Worm (Caenorhabditis elegans) whole organism, mixed stage, embryonic: ENCODE results near the gene F58F9.6.

Source experiments
- M03D4.4 ChIP-seq: sonication (generic microtip); optimal IDR thresholded peaks from 2 replicates; lab custom pipeline; 2017; ENCODE audit warnings: mild to moderate bottlenecking, missing genetic modification characterization, missing compliant biosample characterization
- bed-3 ChIP-seq: fragments of 200-800 bp; sonication (Bioruptor generic); optimal IDR thresholded peaks from 3 replicates; lab custom pipeline; 2018; ENCODE audit warnings: mild to moderate bottlenecking, missing genetic modification characterization, moderate library complexity, missing compliant biosample characterization
- blmp-1 ChIP-seq: fragments of 150-350 bp; optimal IDR thresholded peaks from 2 replicates; lab custom pipeline; 2014; ENCODE audit warnings: missing biosample characterization, missing genetic modification characterization
- ceh-39 ChIP-seq: fragments of 150-350 bp; optimal IDR thresholded peaks from 2 replicates; lab custom pipeline; 2014; ENCODE audit warnings: missing biosample characterization, missing genetic modification characterization
- ceh-43 ChIP-seq: fragments of 200-800 bp; sonication (Bioruptor generic); optimal IDR thresholded peaks from 2 replicates; lab custom pipeline; 2018; ENCODE audit warnings: mild to moderate bottlenecking, missing genetic modification characterization, moderate library complexity, missing compliant biosample characterization
- ceh-83 ChIP-seq: fragments of 200-800 bp; sonication (Bioruptor generic); optimal IDR thresholded peaks from 2 replicates; lab custom pipeline; 2018; ENCODE audit warnings: mild to moderate bottlenecking, missing genetic modification characterization, missing compliant biosample characterization
- ces-1 ChIP-seq: fragments of 150-350 bp; optimal IDR thresholded peaks from 2 replicates; lab custom pipeline; 2014; ENCODE audit warnings: missing biosample characterization, missing genetic modification reagents, missing genetic modification characterization
- cnd-1 ChIP-seq: fragments of 200-800 bp; sonication (Bioruptor generic); optimal IDR thresholded peaks from 2 replicates; lab custom pipeline; 2018; ENCODE audit warnings: mild to moderate bottlenecking, missing genetic modification characterization, missing compliant biosample characterization
- drap-1 ChIP-seq: fragments of 200-800 bp; sonication (Bioruptor generic); optimal IDR thresholded peaks from 3 replicates; lab custom pipeline; 2018; ENCODE audit warnings: mild to moderate bottlenecking, missing genetic modification characterization, missing compliant biosample characterization
- elt-3 ChIP-seq: fragments of 150-350 bp; optimal IDR thresholded peaks from 2 replicates; lab custom pipeline; 2014; ENCODE audit warnings: missing biosample characterization, missing genetic modification characterization
- flh-1 ChIP-seq: fragments of 200-800 bp; sonication (Bioruptor generic); optimal IDR thresholded peaks from 2 replicates; lab custom pipeline; 2018; ENCODE audit warnings: mild to moderate bottlenecking, missing genetic modification characterization, moderate library complexity, missing compliant biosample characterization
- ham-2 ChIP-seq: fragments of 200-800 bp; sonication (Bioruptor generic); optimal IDR thresholded peaks from 2 replicates; lab custom pipeline; 2018; ENCODE audit warnings: mild to moderate bottlenecking, missing genetic modification characterization, missing compliant biosample characterization
- hlh-1 ChIP-seq: fragments of 150-350 bp; optimal IDR thresholded peaks from 2 replicates; lab custom pipeline; 2014; ENCODE audit warnings: missing biosample characterization, missing genetic modification reagents, missing genetic modification characterization
- lin-13 ChIP-seq: fragments of 150-350 bp; optimal IDR thresholded peaks from 2 replicates; lab custom pipeline; 2014; ENCODE audit warnings: missing biosample characterization, missing genetic modification characterization
- lin-32 ChIP-seq: fragments of 200-800 bp; sonication (Bioruptor generic); optimal IDR thresholded peaks from 2 replicates; lab custom pipeline; 2018; ENCODE audit warnings: mild to moderate bottlenecking, missing genetic modification characterization, missing compliant biosample characterization
- lsy-2 ChIP-seq: fragments of 150-350 bp; optimal IDR thresholded peaks from 2 replicates; lab custom pipeline; 2014; ENCODE audit warnings: missing biosample characterization, missing genetic modification characterization
- mab-5 ChIP-seq: fragments of 150-350 bp; optimal IDR thresholded peaks from 2 replicates; lab custom pipeline; 2014; ENCODE audit warnings: missing biosample characterization, missing genetic modification characterization
- mep-1 ChIP-seq: fragments of 150-350 bp; optimal IDR thresholded peaks from 2 replicates; lab custom pipeline; 2017; ENCODE audit warnings: missing biosample characterization, missing genetic modification reagents, missing genetic modification characterization, inconsistent platforms
- mls-2 ChIP-seq: sonication (generic microtip); optimal IDR thresholded peaks from 2 replicates; lab custom pipeline; 2016; ENCODE audit warnings: mild to moderate bottlenecking, missing genetic modification characterization, moderate library complexity, missing compliant biosample characterization
- nhr-12 ChIP-seq: fragments of 150-350 bp; optimal IDR thresholded peaks from 2 replicates; lab custom pipeline; 2014; ENCODE audit warnings: missing biosample characterization, missing genetic modification characterization
- nhr-237 ChIP-seq: fragments of 150-350 bp; optimal IDR thresholded peaks from 2 replicates; lab custom pipeline; 2014; ENCODE audit warnings: missing biosample characterization, missing genetic modification characterization
- nhr-28 ChIP-seq: fragments of 150-350 bp; optimal IDR thresholded peaks from 2 replicates; lab custom pipeline; 2014; ENCODE audit warnings: missing biosample characterization, missing genetic modification characterization
- nhr-76 ChIP-seq: sonication (generic microtip); optimal IDR thresholded peaks from 2 replicates; lab custom pipeline; 2017; ENCODE audit warnings: missing biosample characterization, missing genetic modification characterization
- pha-4 ChIP-seq: fragments of 150-350 bp; optimal IDR thresholded peaks from 2 replicates; lab custom pipeline; 2018; ENCODE audit warnings: missing biosample characterization, missing genetic modification reagents, missing genetic modification characterization
- sem-2 ChIP-seq: fragments of 200-800 bp; sonication (Bioruptor generic); optimal IDR thresholded peaks from 2 replicates; lab custom pipeline; 2018; ENCODE audit warnings: mild to moderate bottlenecking, missing genetic modification characterization, missing compliant biosample characterization
- snpc-4 ChIP-seq: fragments of 150-350 bp; optimal IDR thresholded peaks from 2 replicates; lab custom pipeline; 2014; ENCODE audit warnings: missing biosample characterization, missing genetic modification characterization
- tbx-8 ChIP-seq: fragments of 200-800 bp; sonication (Bioruptor generic); optimal IDR thresholded peaks from 2 replicates; lab custom pipeline; 2018; ENCODE audit warnings: mild to moderate bottlenecking, missing genetic modification characterization, moderate library complexity, missing compliant biosample characterization
- unc-120 ChIP-seq: sonication (generic microtip); optimal IDR thresholded peaks from 2 replicates; lab custom pipeline; 2017; ENCODE audit warnings: missing genetic modification characterization, missing compliant biosample characterization; ENCODE audit not compliant: poor library complexity, severe bottlenecking
- unc-39 ChIP-seq: fragments of 150-350 bp; optimal IDR thresholded peaks from 2 replicates; lab custom pipeline; 2014; ENCODE audit warnings: missing biosample characterization, missing genetic modification characterization
- unc-62 ChIP-seq: fragments of 150-350 bp; optimal IDR thresholded peaks from 2 replicates; lab custom pipeline; 2014; ENCODE audit warnings: missing biosample characterization, missing genetic modification reagents, missing genetic modification characterization
- ztf-11 ChIP-seq: fragments of 150-350 bp; optimal IDR thresholded peaks from 2 replicates; lab custom pipeline; 2014; ENCODE audit warnings: missing biosample characterization, missing genetic modification characterization

Gene F58F9.6

DNA sequence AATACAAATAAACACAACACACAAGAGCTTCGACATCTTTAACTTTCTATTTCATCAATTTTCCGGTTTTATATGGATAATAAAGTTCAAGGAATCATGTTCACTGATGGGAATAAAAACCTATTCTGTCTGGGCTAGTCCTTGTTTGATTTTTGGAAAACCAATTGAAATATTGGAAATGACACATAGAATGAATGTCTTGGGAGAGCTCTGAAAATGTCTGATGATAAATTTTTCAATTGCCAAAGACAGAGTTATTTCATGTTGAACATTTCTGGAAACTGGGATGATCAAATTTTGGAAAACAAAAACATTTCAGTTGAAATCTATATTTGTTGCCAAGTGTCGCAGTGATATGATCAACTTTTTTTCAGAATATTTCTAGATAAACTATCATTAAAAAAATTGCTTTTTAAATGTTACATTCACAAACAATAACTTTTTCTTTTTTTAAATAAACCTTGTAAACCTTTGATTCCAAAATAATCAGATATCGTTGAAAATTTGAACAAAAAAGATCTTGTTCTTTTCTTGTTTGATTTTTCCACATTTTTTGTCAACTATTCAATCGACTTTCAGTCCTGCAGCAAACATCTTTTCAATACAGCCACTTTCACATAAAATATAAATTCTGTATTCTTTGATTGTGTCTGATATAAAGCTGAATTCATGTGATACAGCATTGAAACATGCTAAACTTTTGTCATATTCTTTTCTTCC lies at the start of gene F58F9.6, which contains the start of gene F58F9.8:
F58F9.6 (minus strand) TSS at position 101 of the 720 bp plus-strand sequence.
F58F9.8 (plus strand) TSS at position 670 of the 720 bp plus-strand sequence.
- no peak for TF ChIP-seq nhr-28 (tag; lab: Kevin White, UChicago)
- TF ChIP-seq, all 35 proteins: peak for 0

DNA sequence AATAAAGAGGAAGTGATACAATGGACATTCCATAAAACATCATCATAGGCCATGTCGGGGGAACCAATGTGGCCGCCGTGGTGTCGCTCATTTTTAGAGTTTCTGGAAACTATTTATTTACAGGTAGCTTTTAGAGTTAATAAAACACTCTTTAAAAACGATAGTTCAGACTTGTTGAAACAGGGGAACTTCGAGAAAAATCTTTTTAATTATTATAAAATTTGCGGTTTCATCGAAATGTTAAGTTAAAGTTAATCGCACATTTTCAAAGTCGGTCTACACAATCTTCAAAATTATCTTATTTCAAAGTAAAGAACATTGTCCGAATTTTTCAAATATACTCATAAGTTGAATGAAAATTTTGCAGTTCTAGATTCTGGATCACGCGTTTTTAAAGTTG lies 46.9 kb upstream of the F58F9.6 start, which contains the start of gene ops-1:
ops-1 (minus strand) TSS at position 101 of the 400 bp plus-strand sequence.
- TF ChIP-seq ceh-39 = no peak
- TF ChIP-seq ceh-83 = no peak

DNA sequence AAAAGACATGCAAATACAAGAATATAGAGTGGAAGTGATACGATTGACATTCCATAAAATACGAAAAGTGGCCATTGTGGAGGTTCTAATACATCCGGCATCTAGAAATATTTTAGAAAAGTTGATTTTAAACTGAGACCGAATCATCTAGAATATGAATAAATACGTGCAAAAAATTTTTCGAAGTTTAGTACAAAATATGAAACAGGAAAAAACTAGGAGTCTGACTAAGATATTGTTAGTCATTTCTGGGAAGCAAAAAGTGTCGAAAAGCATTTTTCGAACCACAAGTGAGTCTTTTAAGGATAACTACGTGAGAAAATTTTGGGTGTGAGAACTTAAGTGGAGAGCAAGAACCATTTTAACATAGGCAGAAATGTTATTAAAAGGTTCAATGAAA lies 44.7 kb upstream of the F58F9.6 start, which contains the start of gene srv-32:
srv-32 (minus strand) TSS at position 101 of the 400 bp plus-strand sequence.
- TF ChIP-seq nhr-12 (tag; lab: Kevin White, UChicago) (no peak), ztf-11 (tag; lab: Kevin White, UChicago) (no peak), mep-1 (tag; lab: Kevin White, UChicago) (no peak), tbx-8 (GFP tag; lab: Kevin White, UChicago) (no peak), ham-2 (no peak), hlh-1 (tag; lab: Kevin White, UChicago) (no peak), pha-4 (no peak), nhr-76 (tag; lab: Kevin White, UChicago) (no peak), unc-39 (tag; lab: Kevin White, UChicago) (no peak), mab-5 (tag; lab: Kevin White, UChicago) (no peak), elt-3 (tag; lab: Kevin White, UChicago) (no peak), sem-2 (GFP tag; lab: Kevin White, UChicago) (no peak)
- TF ChIP-seq, all 35 proteins: peak for 0

DNA sequence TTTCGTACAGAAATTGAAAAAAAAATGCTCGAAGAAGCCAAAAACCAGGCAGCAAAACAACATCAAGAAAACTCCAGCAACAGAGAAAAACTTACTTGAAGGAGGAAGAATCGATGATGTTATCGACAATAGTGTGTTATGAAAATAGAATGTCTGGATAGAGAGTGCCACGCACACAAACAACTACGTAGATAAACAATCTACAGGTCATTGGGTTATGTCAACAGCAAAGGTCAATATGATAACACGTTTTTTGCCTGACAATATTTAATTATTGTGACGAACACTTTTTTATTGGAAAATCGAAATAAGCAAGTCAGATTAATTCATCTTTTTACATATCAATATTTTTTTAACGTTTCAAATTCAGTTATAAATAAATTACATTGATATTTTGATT lies 42.0 kb upstream of the F58F9.6 start, which contains the start of gene sams-5:
sams-5 (minus strand) TSS at position 131 of the 400 bp plus-strand sequence.
- TF ChIP-seq lin-13 (tag; lab: Kevin White, UChicago) (no peak), sem-2 (GFP tag; lab: Kevin White, UChicago) (no peak), snpc-4 (tag; lab: Kevin White, UChicago) (no peak), cnd-1 (tag; lab: Kevin White, UChicago) (no peak), flh-1 (no peak), bed-3 (GFP tag; lab: Kevin White, UChicago) (no peak), unc-39 (tag; lab: Kevin White, UChicago) (no peak), lin-32 (GFP tag; lab: Kevin White, UChicago) (no peak), hlh-1 (tag; lab: Kevin White, UChicago) (no peak), mls-2 (tag; lab: Kevin White, UChicago) (no peak), lsy-2 (tag; lab: Kevin White, UChicago) (no peak), unc-62 (GFP tag; lab: Kevin White, UChicago) (no peak), nhr-237 (no peak), tbx-8 (GFP tag; lab: Kevin White, UChicago) (no peak)

DNA sequence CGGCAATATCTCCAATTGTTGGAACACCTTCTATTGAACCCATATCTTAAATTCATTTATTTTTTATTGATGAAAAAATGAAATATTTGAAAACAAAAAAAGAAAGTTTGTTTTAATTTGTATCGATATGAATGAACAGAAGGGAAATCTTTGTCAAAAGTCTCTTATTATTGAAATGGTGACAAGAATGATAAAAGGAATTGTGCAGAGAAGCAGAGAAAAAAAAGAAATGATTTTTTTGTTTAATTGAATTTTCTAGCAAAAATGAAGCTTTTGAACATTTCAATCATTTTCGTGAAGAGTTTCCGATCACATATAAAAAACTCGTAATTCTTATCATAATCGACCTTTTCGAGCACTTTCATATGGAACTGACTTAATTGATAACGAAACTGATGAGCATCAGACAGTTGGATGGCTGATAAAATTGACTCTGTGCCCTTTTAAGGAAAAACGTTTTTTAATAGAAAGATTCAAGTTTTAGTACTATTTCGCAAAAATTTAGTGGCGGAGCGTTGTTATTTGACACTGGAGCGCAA lies 38.3 kb upstream of the F58F9.6 start, which contains the start of the genes aat-4 and T13A10.1:
aat-4 (minus strand) TSS at position 51 of the 539 bp plus-strand sequence.
T13A10.1 (plus strand) TSS at position 411 of the 539 bp plus-strand sequence.
- no peak for TF ChIP-seq blmp-1 (tag; lab: Kevin White, UChicago)
- no peak for TF ChIP-seq ces-1 (GFP tag; lab: Kevin White, UChicago)
- TF ChIP-seq mab-5 (tag; lab: Kevin White, UChicago) = no peak
- TF ChIP-seq nhr-12 (tag; lab: Kevin White, UChicago) = no peak
- no peak for TF ChIP-seq pha-4
- TF ChIP-seq drap-1 (GFP tag; lab: Kevin White, UChicago) = no peak
- TF ChIP-seq ham-2 = no peak
- no peak for TF ChIP-seq lsy-2 (tag; lab: Kevin White, UChicago)
- no peak for TF ChIP-seq bed-3 (GFP tag; lab: Kevin White, UChicago)

DNA sequence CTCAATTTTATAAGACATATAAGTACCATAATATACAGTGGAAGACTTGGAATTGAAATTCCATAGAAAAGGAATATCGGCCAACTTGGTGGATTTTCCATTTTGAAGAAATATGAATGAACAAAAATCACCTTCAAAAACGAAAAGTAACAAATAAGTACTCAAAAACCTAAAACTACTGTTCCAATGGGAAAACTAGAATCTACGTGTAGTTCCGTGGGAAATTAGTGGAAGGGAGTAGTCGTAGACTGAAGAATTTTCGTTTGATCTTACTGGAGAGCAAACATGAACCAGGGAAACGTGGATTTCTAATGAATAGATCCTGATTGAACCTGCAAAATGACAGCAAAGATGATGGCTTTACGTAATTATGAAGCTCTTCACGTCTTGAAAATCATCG lies 34.5 kb upstream of the F58F9.6 start, which contains the start of gene srv-31:
srv-31 (minus strand) TSS at position 101 of the 400 bp plus-strand sequence.
- no peak for TF ChIP-seq nhr-12 (tag; lab: Kevin White, UChicago)
- no peak for TF ChIP-seq unc-62 (GFP tag; lab: Kevin White, UChicago)
- no peak for TF ChIP-seq elt-3 (tag; lab: Kevin White, UChicago)
- no peak for TF ChIP-seq ztf-11 (tag; lab: Kevin White, UChicago)
- TF ChIP-seq ceh-43 = no peak
- no peak for TF ChIP-seq ham-2
- TF ChIP-seq M03D4.4 (tag; lab: Kevin White, UChicago) = no peak
- TF ChIP-seq mep-1 (tag; lab: Kevin White, UChicago) = no peak
- no peak for TF ChIP-seq lin-13 (tag; lab: Kevin White, UChicago)
- no peak for TF ChIP-seq hlh-1 (tag; lab: Kevin White, UChicago)
- no peak for TF ChIP-seq lsy-2 (tag; lab: Kevin White, UChicago)
- TF ChIP-seq pha-4 = no peak
- TF ChIP-seq ceh-39 = no peak
- no peak for TF ChIP-seq cnd-1 (tag; lab: Kevin White, UChicago)
- no peak for TF ChIP-seq unc-39 (tag; lab: Kevin White, UChicago)
- TF ChIP-seq mab-5 (tag; lab: Kevin White, UChicago) = no peak
- TF ChIP-seq unc-120 (tag; lab: Kevin White, UChicago) = no peak
